Fruit fly (Drosophila melanogaster) whole organism, wandering third instar larva: ENCODE results near the gene U4-U6-60K.

ENCODE experiments used
- CG32264 ChIP-seq: fragments of 200-800 bp; sonication (Bioruptor generic); optimal IDR thresholded peaks from 2 replicates; lab custom pipeline; 2016; ENCODE audit warnings: missing biosample characterization, missing genetic modification characterization
- CG9705 ChIP-seq: fragments of 200-800 bp; sonication (Bioruptor generic); optimal IDR thresholded peaks from 2 replicates; lab custom pipeline; 2018; ENCODE audit warnings: missing biosample characterization, mild to moderate bottlenecking, missing genetic modification characterization
- CrebA ChIP-seq: fragments of 200-800 bp; sonication (Bioruptor generic); optimal IDR thresholded peaks from 2 replicates; lab custom pipeline; 2016; ENCODE audit warnings: missing biosample characterization, mild to moderate bottlenecking, missing genetic modification characterization, borderline replicate concordance
- Dfd ChIP-seq: fragments of >200 bp; optimal IDR thresholded peaks from 2 replicates; lab custom pipeline; 2017; ENCODE audit warnings: missing biosample characterization, missing genetic modification characterization
- GATAd ChIP-seq: sonication (Bioruptor generic); optimal IDR thresholded peaks from 2 replicates; lab custom pipeline; 2016; ENCODE audit warnings: missing biosample characterization, missing genetic modification characterization
- HLH106 ChIP-seq: fragments of 200-800 bp; optimal IDR thresholded peaks from 3 replicates; lab custom pipeline; 2019; ENCODE audit warnings: missing biosample characterization, mild to moderate bottlenecking, missing genetic modification characterization, moderate library complexity
- Hnf4 ChIP-seq: fragments of 200-800 bp; sonication (Bioruptor generic); optimal IDR thresholded peaks from 2 replicates; lab custom pipeline; 2016; ENCODE audit warnings: missing biosample characterization, mild to moderate bottlenecking, missing genetic modification characterization
- Hr78 ChIP-seq: fragments of >200 bp; optimal IDR thresholded peaks from 2 replicates; lab custom pipeline; 2017; ENCODE audit warnings: missing biosample characterization, missing genetic modification characterization
- Hr83 ChIP-seq: fragments of 200-300 bp; sonication (Bioruptor generic); optimal IDR thresholded peaks from 2 replicates; lab custom pipeline; 2016; ENCODE audit warnings: missing biosample characterization, mild to moderate bottlenecking, missing genetic modification characterization, moderate library complexity; ENCODE audit not compliant: poor library complexity, severe bottlenecking
- Jra ChIP-seq: sonication (Bioruptor generic); optimal IDR thresholded peaks from 2 replicates; lab custom pipeline; 2016; ENCODE audit warnings: missing biosample characterization, missing genetic modification characterization
- Myc ChIP-seq: fragments of >200 bp; optimal IDR thresholded peaks from 2 replicates; lab custom pipeline; 2017
- N ChIP-seq: fragments of >200 bp; optimal IDR thresholded peaks from 2 replicates; lab custom pipeline; 2018; ENCODE audit warnings: missing biosample characterization, missing external identifiers, missing genetic modification characterization
- OdsH ChIP-seq: fragments of 200-800 bp; sonication (Bioruptor generic); optimal IDR thresholded peaks from 2 replicates; lab custom pipeline; 2016; ENCODE audit warnings: missing biosample characterization, mild to moderate bottlenecking, missing genetic modification characterization
- Rel ChIP-seq, 2 experiments: fragments of 200-800 bp; sonication (Bioruptor generic) in 1 of 2; optimal IDR thresholded peaks; 2 replicates in 1 of 2; 3 replicates in 1 of 2; lab custom pipeline; 2016 to 2019; ENCODE audit warnings: mild to moderate bottlenecking in 2 of 2, missing biosample characterization in 2 of 2, missing genetic modification characterization in 2 of 2, moderate library complexity in 1 of 2
- Sp1 ChIP-seq: fragments of 200-800 bp; sonication (Bioruptor generic); optimal IDR thresholded peaks from 3 replicates; lab custom pipeline; 2019; ENCODE audit warnings: missing biosample characterization, mild to moderate bottlenecking, missing genetic modification characterization, moderate library complexity
- Vsx2 ChIP-seq: fragments of 200-300, 225-300 bp; sonication (Bioruptor generic); optimal IDR thresholded peaks from 2 replicates; lab custom pipeline; 2018; ENCODE audit warnings: missing biosample characterization, missing genetic modification characterization; ENCODE audit not compliant: partially characterized antibody
- br ChIP-seq: fragments of 200-800 bp; sonication (Bioruptor generic); optimal IDR thresholded peaks from 2 replicates; lab custom pipeline; 2016; ENCODE audit warnings: missing biosample characterization, missing genetic modification characterization
- brk ChIP-seq: fragments of 200-800 bp; sonication (Bioruptor generic); optimal IDR thresholded peaks from 2 replicates; lab custom pipeline; 2016; ENCODE audit warnings: missing biosample characterization, mild to moderate bottlenecking, missing genetic modification characterization
- dmrt93B ChIP-seq: fragments of 200-800 bp; sonication (Bioruptor generic); optimal IDR thresholded peaks from 2 replicates; lab custom pipeline; 2018; ENCODE audit warnings: missing biosample characterization, mild to moderate bottlenecking, missing genetic modification characterization
- dsf ChIP-seq: sonication (Bioruptor generic); optimal IDR thresholded peaks from 2 replicates; lab custom pipeline; 2016; ENCODE audit warnings: missing biosample characterization, missing genetic modification characterization, borderline replicate concordance
- ey ChIP-seq: fragments of 200-800 bp; sonication (Bioruptor generic); optimal IDR thresholded peaks from 2 replicates; lab custom pipeline; 2016; ENCODE audit warnings: missing biosample characterization, missing genetic modification characterization
- foxo ChIP-seq, 2 experiments: fragments of 200-800 bp; sonication (Bioruptor generic); optimal IDR thresholded peaks; 2 replicates in 1 of 2; 3 replicates in 1 of 2; lab custom pipeline; 2016 to 2017; ENCODE audit warnings: missing biosample characterization in 2 of 2, missing genetic modification characterization in 2 of 2
- fru ChIP-seq: fragments of 200-800 bp; sonication (Bioruptor generic); optimal IDR thresholded peaks from 3 replicates; lab custom pipeline; 2016; ENCODE audit warnings: missing biosample characterization, mild to moderate bottlenecking, missing genetic modification characterization
- h ChIP-seq: fragments of 200-800 bp; sonication (Bioruptor generic); optimal IDR thresholded peaks from 3 replicates; lab custom pipeline; 2016; ENCODE audit warnings: missing biosample characterization, mild to moderate bottlenecking, missing genetic modification characterization
- jim ChIP-seq: fragments of 175-275, 200-325 bp; sonication (Bioruptor generic); optimal IDR thresholded peaks from 2 replicates; lab custom pipeline; 2016; ENCODE audit warnings: missing biosample characterization, mild to moderate bottlenecking, missing genetic modification characterization
- lola ChIP-seq: fragments of >200 bp; optimal IDR thresholded peaks from 2 replicates; lab custom pipeline; 2017; ENCODE audit warnings: missing biosample characterization, missing genetic modification characterization
- pan ChIP-seq: fragments of >200 bp; optimal IDR thresholded peaks from 2 replicates; lab custom pipeline; 2017
- psq ChIP-seq: fragments of 200-800 bp; sonication (Bioruptor generic); optimal IDR thresholded peaks from 3 replicates; lab custom pipeline; 2017; ENCODE audit warnings: missing biosample characterization, mild to moderate bottlenecking, missing genetic modification characterization, moderate library complexity
- rgr ChIP-seq: fragments of 200-800 bp; sonication (Bioruptor generic); optimal IDR thresholded peaks from 3 replicates; lab custom pipeline; 2016; ENCODE audit warnings: missing biosample characterization, mild to moderate bottlenecking, missing genetic modification characterization
- sage ChIP-seq: fragments of 200-800 bp; sonication (Bioruptor generic); optimal IDR thresholded peaks from 2 replicates; lab custom pipeline; 2016; ENCODE audit warnings: missing biosample characterization, mild to moderate bottlenecking, missing genetic modification characterization
- sv ChIP-seq: fragments of 200-800 bp; sonication (Bioruptor generic); optimal IDR thresholded peaks from 3 replicates; lab custom pipeline; 2016; ENCODE audit warnings: missing biosample characterization, missing genetic modification characterization
- usp ChIP-seq: fragments of >200 bp; optimal IDR thresholded peaks from 2 replicates; lab custom pipeline; 2017; ENCODE audit warnings: missing biosample characterization, missing genetic modification characterization
- woc ChIP-seq: sonication (Bioruptor generic); optimal IDR thresholded peaks from 2 replicates; lab custom pipeline; 2016; ENCODE audit warnings: missing biosample characterization, mild to moderate bottlenecking, missing genetic modification characterization

U4-U6-60K gene

DNA sequence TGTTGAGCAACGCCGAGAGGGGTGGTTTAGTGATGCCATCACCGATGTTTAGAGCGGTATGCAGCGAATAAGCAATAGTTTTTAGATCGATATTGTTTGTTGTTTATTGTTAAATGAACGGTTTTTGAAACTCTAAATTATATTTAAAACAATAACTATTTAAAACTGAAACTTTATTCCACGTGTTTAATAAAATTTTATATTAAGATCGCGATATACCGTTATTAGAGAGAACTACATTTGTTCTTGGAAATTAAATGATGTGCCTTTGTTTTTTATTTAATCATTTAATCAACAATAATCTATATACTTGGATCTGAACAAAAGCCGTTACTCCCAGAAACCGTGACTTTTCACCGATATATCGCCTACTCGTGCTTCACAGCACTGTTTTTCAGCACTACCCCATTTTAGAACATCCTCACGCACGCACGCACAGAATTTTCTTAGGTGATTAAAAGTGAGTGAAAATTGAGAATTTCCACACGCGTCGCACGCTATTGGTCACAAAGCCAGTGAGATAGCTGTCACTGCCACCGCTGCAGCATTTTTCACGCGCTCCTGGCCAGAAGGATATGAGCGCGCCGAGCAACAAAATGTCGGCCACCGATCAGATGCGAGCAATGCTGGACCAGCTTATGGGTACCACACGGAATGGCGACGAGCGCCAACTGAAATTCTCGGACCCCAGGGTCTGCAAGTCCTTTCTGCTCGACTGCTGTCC is at the start of gene U4-U6-60K, which contains the start of gene CG7564:
Gene U4-U6-60K (minus strand): TSS at position 20 of the 724 bp plus-strand sequence.
Gene CG7564 (plus strand): TSS at position 406 of the 724 bp plus-strand sequence.
- TF ChIP-seq Hnf4 (GFP tag; lab: Kevin White, UChicago) = no peak
- TF ChIP-seq ey (GFP tag; lab: Kevin White, UChicago) = peak; percentile 44
- peak; percentile 57 for TF ChIP-seq CG32264 (GFP tag; lab: Kevin White, UChicago)
- no peak for TF ChIP-seq sage (GFP tag; lab: Kevin White, UChicago)
- TF ChIP-seq usp (GFP tag; lab: Kevin White, UChicago) = no peak
- TF ChIP-seq rgr = peak; percentile 79
- TF ChIP-seq CG9705 = peak; percentile 59
- peak; percentile 74 for TF ChIP-seq dsf (GFP tag; lab: Kevin White, UChicago)
- TF ChIP-seq h (GFP tag; lab: Kevin White, UChicago) = peak; percentile 69
- TF ChIP-seq HLH106 (tag; lab: Kevin White, UChicago) = peak; percentile 62
- peak; percentile 46 for TF ChIP-seq GATAd (GFP tag; lab: Kevin White, UChicago)
- no peak for TF ChIP-seq lola (GFP tag; lab: Kevin White, UChicago)
- TF ChIP-seq psq = peak; percentile 67
- TF ChIP-seq woc (GFP tag; lab: Kevin White, UChicago) = peak; percentile 78
- TF ChIP-seq dmrt93B (GFP tag; lab: Kevin White, UChicago) = peak; percentile 70
- peak; percentile 40 for TF ChIP-seq fru (GFP tag; lab: Kevin White, UChicago)
- TF ChIP-seq Sp1 (GFP tag; lab: Kevin White, UChicago) = peak; percentile 61
- TF ChIP-seq Myc (lab: Kevin White, UChicago) = peak; percentile 88
- no peak for TF ChIP-seq Hr78 (GFP tag; lab: Kevin White, UChicago)
- no peak for TF ChIP-seq CrebA (GFP tag; lab: Kevin White, UChicago)
- TF ChIP-seq Hr83 (GFP tag; lab: Kevin White, UChicago) = peak; percentile 52
- no peak for TF ChIP-seq jim
- TF ChIP-seq Jra (GFP tag; lab: Kevin White, UChicago) = peak; percentile 69
- no peak for TF ChIP-seq Dfd (GFP tag; lab: Kevin White, UChicago)
- TF ChIP-seq OdsH (GFP tag; lab: Kevin White, UChicago) = peak; percentile 46
- peak; percentile 73 for TF ChIP-seq sv (GFP tag; lab: Kevin White, UChicago)
- TF ChIP-seq br (GFP tag; lab: Kevin White, UChicago) = peak; percentile 45
- TF ChIP-seq foxo (GFP tag; optimal IDR thresholded peaks at IDR 0.05; lab: Kevin White, UChicago) = peak in 1 of 2 experiments; percentile 74

DNA sequence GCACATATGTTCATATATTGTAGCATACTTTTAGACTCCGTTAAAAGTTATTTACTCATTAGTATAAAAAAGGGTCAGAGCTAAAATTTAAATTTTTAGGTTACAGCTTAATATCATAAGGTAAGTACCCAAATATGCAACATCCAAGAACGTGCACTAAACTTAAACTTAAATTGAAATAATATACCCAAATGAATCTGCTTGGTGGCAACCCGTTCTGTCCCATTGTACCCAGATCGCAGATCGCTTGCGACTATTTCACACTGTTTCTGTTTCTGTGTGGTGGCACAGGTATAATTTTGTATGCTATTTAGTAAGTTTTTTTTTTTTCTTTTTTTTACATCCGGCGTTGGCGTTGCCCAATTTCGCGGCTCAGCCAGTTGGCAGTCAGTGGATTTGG is 49.4 kb upstream of the U4-U6-60K start:
- peak; percentile 14 for TF ChIP-seq brk
- TF ChIP-seq woc (GFP tag; lab: Kevin White, UChicago) = peak; percentile 40
- no peak for TF ChIP-seq Rel (GFP tag; optimal IDR thresholded peaks at IDR 0.05; lab: Kevin White, UChicago)
- TF ChIP-seq Rel (tag; optimal IDR thresholded peaks at IDR 0.05; lab: Kevin White, UChicago) = no peak

DNA sequence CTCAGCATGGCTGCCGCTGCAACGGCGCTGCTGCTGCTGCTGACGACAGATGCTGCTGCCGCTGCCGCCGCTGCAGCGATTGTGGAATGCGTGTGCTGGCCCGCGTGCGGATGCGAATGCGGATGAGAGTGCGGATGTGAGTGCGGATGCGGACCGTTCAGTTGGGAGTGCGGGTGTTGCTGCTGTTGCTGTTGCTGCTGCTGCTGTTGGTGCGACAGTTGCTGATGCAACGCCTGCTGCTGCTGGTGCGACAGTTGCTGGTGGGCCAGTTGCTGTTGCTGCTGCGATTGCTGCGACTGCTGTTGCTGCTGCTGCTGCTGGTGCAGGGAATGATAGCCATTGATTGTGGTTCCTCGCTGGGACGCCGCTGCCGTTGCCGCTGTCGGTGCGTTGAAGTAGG is 48.6 kb upstream of the U4-U6-60K start:
- TF ChIP-seq Vsx2 (GFP tag; lab: Kevin White, UChicago) (no peak), Dfd (GFP tag; lab: Kevin White, UChicago) (peak; percentile 95)

DNA sequence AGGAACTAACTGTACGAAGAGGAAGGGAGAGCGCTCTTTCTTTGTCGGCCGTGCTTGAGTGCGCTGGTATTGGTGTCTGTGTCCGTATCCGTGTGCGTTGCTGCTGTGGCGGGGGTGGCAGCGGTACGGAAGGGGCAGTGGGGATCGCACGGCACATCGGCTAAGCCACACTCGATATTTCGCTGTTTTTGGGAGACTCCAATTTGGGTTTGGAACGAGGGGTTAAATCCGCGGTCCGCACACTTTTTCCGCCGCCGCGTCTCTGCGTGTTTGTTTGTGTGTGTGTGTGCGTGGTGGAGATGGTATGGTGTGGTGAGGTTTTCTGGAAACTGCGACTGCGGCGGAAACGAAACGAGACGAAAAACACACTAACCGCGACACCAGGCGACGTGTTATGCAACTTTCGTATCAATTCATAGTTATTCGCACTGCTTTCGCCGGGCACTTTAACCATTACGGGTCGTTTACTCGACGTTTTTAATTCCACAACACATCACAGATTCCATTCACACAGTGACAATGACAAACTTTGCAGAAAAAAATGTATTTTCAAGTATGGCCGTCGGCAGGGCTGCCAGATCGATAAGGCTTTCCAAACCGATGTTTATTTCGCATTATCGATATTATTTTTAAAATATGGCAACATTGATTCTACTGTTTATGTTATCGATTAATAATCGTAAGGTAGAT is 43.6 kb upstream of the U4-U6-60K start, which contains the start of gene CycT:
Gene CycT (minus strand): TSS at position 574 of the 690 bp plus-strand sequence.
- peak; percentile 47 for TF ChIP-seq Jra (GFP tag; lab: Kevin White, UChicago)
- TF ChIP-seq dsf (GFP tag; lab: Kevin White, UChicago) = peak; percentile 14
- peak; percentile 43 for TF ChIP-seq N (GFP tag; lab: Kevin White, UChicago)
- TF ChIP-seq psq = peak; percentile 30
- TF ChIP-seq Hr83 (GFP tag; lab: Kevin White, UChicago) = no peak
- TF ChIP-seq usp (GFP tag; lab: Kevin White, UChicago) = no peak
- peak; percentile 62 for TF ChIP-seq Myc (lab: Kevin White, UChicago)
- peak; percentile 68 for TF ChIP-seq Sp1 (GFP tag; lab: Kevin White, UChicago)
- peak; percentile 46 for TF ChIP-seq rgr
- peak; percentile 24 for TF ChIP-seq br (GFP tag; lab: Kevin White, UChicago)
- no peak for TF ChIP-seq pan (lab: Kevin White, UChicago)
- peak; percentile 51 for TF ChIP-seq Hnf4 (GFP tag; lab: Kevin White, UChicago)
- TF ChIP-seq foxo (GFP tag; optimal IDR thresholded peaks at IDR 0.05; lab: Kevin White, UChicago) = peak in 1 of 2 experiments; percentile 43
- TF ChIP-seq CG9705 = no peak
